Worm (Caenorhabditis elegans) whole organism, young adult: ENCODE results near the gene K02F6.8.

Experiments
- ets-4 ChIP-seq: fragments of 200-800 bp; sonication (Bioruptor generic); optimal IDR thresholded peaks from 2 replicates; lab custom pipeline; 2018; ENCODE audit warnings: mild to moderate bottlenecking, missing genetic modification characterization, missing compliant biosample characterization
- somi-1 ChIP-seq: fragments of 200-800 bp; sonication (Bioruptor generic); optimal IDR thresholded peaks from 2 replicates; lab custom pipeline; 2018; ENCODE audit warnings: mild to moderate bottlenecking, missing genetic modification characterization, missing compliant biosample characterization

DNA sequence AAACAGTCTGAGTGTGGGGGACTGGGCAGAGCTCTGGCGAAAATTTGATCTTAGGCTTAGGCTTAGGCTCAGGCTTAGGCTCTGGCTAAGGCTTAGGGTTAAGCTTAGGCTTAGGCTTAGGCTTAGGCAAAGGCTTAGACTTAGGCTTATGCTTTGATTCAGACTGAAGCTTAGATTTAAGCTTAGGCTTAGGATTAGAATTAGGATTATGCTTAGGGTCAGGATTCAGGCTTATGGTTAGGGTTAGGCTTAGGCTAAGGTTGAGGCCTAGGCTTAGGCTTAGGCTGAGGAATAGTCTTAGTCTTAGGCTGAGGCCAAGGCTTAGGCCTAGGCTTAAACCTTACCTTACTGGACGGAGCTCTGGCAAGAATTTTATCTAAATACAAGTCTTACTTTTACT, 8.0 kb downstream of the K02F6.8 start:
- TF ChIP-seq somi-1 (GFP tag; lab: Kevin White, UChicago), result no peak
- no peak for TF ChIP-seq ets-4 (GFP tag; lab: Kevin White, UChicago)
